Fruit fly (Drosophila melanogaster) ovary, adult (tissue): Measurements from ENCODE around the gene CG42245.

Experiments
- CG17801 ChIP-seq: fragments of 200-800 bp; optimal IDR thresholded peaks from 2 replicates; lab custom pipeline; 2019; ENCODE audit warnings: missing biosample characterization, mild to moderate bottlenecking, missing genetic modification characterization, moderate library complexity; ENCODE audit not compliant: partially characterized antibody

Gene CG42245

DNA sequence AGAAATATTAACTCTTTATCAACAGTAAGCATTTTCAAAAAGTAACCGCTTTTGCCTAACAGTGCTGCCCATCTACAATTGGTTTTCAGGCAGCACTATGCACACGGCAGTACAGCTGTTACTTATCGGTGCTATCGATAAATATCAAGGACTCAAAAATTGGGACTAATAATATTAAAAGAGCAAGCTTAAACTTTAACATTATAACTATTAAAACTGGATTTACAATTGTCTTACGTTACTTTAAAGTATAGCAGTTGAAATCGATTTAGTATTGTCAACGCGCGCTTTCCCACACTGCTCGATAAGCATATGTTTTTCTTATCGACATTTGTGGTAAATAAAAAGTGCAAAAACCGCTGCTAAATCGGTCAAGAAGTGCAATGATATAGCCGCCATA lies at the start of gene CG42245, which contains the start of gene MEP-1:
CG42245 (plus strand) TSS at position 310 of the 400 bp plus-strand sequence.
MEP-1 (plus strand) TSS at position 310 of the 400 bp plus-strand sequence.
- peak; percentile 71 for TF ChIP-seq CG17801 (GFP tag; lab: Kevin White, UChicago)

DNA sequence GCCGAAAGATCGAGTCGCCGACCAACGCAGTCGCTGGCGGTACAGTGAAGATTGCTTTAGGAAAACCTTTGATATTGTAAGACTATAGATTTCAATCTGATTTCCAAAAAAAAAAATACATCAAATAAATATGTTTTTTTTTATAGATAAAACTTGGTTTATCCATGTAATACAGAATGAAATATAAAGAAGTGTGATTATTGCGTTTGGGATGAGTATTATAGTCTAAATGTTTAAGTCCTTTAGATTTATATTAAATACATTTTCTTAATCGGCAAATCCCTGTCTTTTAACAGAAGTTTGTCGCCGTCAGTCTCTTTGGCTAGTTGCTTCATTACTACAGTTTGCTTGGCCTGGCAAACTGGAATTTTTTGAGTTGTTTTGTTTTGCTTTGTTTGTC lies 49.7 kb upstream of the CG42245 start:
- no peak for TF ChIP-seq CG17801 (GFP tag; lab: Kevin White, UChicago)

DNA sequence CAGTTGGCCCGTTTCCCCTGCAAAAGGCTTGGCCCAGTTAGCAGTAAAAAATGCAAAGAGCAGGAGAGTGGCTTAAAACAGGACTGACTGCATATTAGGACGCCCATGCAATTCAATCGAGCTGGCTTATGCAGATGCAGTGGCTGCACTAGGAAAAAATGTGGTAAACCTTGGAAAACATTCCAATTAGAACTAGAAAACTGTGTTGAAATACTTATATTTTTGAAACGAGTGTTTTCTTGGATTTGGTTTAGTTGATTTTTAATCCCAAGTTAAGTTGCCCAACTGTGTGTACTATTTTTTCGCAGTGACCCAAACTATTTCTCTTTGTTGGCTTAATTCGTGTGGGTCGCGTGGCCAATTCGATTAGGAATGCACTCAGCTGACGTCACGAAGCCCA lies 49.2 kb upstream of the CG42245 start:
- TF ChIP-seq CG17801 (GFP tag; lab: Kevin White, UChicago): no peak

DNA sequence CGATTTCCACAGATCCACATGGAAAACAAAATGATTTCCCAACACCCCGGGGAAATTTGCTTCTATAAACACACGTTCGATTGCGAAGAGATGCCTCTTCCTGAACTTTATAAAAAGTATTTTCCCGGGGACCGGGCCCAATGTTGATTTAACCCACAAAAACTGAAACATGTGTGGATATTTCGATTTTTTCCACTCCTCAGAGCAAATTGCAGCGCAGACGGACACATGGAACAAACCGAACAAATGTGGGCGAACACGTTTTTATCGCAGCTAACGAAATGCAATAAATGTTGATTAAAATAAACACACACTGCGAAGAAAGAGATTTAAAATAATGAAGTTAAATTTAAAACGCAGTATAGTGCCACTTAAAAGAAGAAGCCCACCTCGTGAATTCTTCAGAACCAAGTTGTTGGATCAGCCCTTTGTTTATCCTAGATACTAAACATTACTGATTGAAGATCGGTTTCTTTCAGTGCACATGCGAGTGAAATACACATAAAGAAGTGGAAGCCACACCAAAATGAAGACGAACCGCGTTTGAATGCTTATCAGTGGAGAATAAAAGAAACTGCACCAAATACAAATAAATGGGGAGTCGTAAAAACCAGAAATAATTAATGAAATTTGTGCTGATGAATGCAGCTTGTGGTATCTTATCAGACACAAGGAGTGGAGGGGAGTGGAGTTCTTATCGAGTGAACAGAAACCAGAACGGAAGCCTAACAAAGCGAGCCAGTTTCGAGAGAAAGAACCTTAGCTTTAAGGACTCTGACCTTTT lies 48.6 kb upstream of the CG42245 start:
- TF ChIP-seq CG17801 (GFP tag; lab: Kevin White, UChicago): no peak

DNA sequence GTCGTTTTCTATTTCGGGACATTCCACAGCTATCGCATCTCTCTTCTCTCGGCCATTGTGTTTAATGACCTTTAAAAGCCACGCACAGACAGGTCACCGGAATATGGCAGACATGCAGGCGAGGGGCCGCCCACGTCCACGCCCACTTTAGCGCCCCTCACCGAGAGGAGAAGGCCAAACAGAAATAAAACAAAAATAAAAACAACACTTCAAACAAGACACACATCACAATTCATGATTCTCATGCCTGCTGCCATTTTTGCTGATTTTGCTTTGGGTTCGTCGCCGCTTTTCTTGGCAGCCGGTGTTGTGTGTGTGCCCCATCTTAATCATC lies 48.0 kb upstream of the CG42245 start:
- TF ChIP-seq CG17801 (GFP tag; lab: Kevin White, UChicago): no peak

DNA sequence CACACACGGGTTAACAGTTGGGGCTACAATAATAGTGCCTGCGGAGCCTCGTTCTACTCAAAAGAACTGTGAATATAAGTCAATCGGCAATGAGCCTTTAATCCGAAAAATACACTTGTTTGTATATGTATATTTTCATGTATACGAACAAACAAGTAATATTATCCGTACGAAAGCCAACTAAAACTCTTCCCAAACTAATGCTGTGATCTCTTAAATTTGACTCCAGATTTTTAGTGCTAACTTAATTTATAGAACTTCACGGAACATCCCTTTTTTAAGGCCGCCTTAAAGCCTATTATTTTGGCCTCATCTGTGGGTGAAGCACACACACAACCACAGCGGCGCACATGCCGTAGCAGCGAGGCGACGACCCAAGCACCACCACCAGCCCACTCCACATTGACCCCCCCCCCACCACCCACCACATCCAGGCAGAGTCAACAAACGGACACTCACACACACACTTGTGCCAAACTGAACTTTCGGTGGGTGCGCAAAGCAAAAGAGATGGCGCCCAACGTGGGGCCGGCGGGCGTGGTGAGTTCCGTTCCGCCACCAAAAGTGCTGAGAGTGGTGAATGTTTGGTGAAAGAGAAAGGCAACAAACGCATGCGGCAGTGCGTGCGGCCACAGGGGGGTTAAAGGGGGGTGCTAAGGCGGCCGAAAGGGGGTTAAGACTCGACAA lies 47.3 kb upstream of the CG42245 start:
- TF ChIP-seq CG17801 (GFP tag; lab: Kevin White, UChicago): no peak

DNA sequence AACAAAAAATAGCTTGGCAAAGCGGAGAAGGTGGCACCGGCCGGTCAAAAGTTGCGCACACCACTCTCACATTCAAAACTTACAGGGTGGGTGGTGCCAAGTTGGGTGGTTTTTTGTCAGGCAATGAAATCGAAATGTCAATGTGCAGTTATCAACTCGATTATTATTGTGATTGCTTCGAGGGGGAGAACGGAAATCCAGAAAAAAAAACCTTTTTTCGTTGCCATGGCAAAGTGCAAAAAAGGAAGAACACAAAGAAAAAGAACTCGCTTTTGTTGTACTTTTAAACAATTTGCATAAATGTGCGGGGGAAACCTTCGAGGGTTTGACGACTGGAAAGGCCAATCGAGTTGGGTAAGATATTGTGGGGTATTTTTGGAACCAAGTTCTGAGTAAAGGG lies 46.7 kb upstream of the CG42245 start:
- no peak for TF ChIP-seq CG17801 (GFP tag; lab: Kevin White, UChicago)

DNA sequence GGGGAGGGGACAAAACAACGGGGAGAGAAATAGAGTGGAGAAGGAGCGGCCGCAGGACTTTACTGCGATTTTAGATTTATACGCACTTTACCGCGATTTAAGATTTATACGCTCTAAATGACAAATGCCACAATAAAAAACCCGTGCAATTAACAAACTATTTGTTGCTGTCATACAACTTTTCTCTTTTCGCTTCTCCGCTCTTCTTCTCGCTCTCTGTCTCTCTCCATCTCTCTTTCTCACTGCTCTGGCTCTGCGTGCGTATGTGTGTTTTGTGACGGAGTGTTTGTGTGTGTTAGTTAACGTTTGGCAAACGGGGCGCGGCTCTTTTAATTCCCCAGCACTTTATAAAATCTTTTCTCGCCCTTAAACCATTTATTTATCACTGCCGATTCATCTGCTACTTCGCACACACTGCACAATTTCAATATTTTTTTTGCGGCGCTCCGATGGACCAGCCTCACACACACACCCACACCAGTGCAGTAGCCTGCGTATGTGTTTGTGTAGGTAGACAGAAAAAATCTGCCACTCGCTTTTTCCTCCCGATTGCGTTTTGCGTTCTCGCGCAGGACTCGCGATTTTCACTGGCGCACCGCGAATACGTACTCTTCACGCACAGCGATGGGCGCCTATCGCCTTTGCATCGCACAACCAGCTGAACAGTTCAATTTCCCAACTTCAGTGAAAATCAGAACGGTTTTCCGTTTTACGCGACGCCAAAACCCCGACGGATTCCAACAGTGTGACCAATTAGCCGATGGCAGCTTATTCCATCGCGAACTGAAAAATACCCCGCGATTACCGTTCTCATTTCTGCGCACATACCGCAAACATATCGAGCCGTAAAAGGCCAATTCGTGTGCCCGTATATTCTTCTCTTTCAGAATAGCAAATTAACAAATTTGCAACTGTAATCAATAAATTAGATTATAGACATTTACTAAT lies 45.4 kb upstream of the CG42245 start, which contains the start of gene msn:
msn (minus strand) TSS at position 747 of the 948 bp plus-strand sequence.
- TF ChIP-seq CG17801 (GFP tag; lab: Kevin White, UChicago): no peak

DNA sequence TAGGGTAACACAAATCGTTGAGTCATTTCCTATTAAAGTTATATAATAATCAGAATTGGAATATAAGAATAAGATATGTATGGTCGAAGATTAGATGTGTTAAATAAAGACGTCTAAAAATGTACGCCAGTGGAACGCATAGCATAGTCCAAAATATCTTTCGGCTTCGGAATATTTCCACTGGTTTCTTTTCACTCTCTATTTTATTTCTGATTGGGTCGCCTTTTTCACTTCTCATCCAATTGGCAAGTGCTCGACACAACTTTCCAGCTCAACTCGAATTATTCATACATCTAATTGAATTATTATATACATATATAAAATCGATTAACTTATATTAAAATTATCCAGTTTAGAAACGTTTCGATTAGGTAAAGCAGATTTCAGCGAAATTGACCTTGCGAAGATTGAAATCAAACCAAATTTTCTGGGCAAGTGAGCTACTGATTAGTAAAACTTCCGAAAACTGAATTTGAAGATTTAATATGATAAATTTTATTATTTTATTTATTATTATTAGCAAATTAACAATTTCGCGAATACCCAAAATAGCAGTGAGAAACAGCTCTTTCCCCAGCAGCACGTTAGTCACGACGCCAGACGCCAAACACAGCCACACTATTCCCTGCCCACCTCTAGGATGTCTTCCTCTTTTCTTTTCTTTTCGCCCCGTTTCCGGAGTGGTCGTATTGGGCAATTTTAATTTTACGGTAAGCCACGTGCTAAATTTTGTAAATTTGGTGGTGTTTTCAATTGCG lies 44.5 kb upstream of the CG42245 start, which contains the start of gene RpL8:
RpL8 (plus strand) TSS at position 653 of the 758 bp plus-strand sequence.
- peak; percentile 81 for TF ChIP-seq CG17801 (GFP tag; lab: Kevin White, UChicago)

DNA sequence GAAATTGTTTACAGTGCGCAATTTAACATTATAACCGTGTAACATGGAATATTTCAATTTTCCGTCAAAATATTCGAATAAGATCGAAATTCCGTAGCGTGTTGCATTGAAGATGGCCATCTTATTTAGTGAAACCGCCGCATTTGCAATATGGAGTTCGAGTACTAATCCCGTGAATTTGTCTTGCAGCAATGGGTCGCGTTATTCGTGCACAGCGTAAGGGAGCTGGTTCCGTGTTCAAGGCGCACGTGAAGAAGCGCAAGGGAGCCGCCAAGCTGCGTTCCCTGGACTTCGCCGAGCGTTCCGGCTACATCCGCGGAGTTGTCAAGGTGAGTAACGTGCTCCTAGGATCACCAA lies 44.0 kb upstream of the CG42245 start:
- TF ChIP-seq CG17801 (GFP tag; lab: Kevin White, UChicago): no peak

DNA sequence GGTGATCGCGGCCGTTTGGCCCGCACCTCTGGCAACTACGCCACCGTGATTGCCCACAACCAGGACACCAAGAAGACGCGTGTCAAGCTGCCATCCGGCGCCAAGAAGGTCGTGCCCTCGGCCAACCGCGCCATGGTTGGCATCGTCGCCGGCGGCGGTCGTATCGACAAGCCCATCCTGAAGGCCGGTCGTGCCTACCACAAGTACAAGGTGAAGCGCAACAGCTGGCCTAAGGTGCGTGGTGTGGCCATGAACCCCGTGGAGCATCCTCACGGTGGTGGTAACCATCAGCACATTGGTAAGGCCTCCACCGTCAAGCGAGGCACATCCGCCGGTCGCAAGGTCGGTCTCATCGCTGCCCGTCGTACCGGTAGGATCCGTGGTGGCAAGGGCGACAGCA lies 43.2 kb upstream of the CG42245 start:
- no peak for TF ChIP-seq CG17801 (GFP tag; lab: Kevin White, UChicago)

DNA sequence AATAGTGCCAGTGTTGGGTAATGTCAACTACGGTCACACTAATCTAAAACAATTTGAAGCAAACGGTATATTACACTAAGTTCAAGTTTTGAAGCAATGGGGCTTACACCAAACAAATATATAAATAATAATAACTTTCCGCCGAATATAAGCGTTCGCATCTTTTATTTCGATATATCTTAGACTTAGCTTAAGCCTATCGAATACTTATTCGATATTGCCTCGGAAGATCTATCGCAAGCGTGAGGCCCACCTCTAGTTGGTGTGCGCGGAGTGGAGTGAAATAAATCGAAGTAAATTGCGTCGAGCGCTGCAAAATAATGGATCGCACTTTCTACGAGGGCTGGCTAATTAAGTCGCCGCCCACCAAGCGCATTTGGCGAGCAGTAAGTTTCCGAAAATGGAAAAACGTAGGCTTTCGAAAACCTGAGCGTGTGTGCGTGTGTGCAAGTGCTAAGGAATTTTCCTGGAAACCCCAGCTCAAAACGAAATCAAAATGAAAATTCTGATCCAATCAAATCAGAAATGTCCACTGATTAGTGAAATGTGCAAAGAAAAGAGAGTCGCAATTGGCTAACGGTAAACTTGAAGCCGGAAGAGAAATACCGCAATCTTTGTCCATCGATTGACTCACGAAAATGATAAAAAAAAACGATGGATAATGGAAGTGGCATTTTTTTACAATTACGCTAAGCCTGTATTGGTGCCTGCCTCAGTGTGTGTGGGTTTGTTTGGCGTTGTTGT lies 42.2 kb upstream of the CG42245 start, which contains the start of gene dos:
dos (plus strand) TSS at position 248 of the 744 bp plus-strand sequence.
- peak; percentile 67 for TF ChIP-seq CG17801 (GFP tag; lab: Kevin White, UChicago)
